Worm (Caenorhabditis elegans) whole organism, L4/young adult: ENCODE measurements around the gene ugt-34.

Source experiments
- W03F9.2 ChIP-seq: fragments of 150-350 bp; optimal IDR thresholded peaks from 2 replicates; lab custom pipeline; 2014; ENCODE audit warnings: missing biosample characterization, missing genetic modification characterization
- him-1 ChIP-seq: sonication (generic microtip); optimal IDR thresholded peaks from 2 replicates; lab custom pipeline; 2016; ENCODE audit warnings: missing genotype, missing genetic modification reagents, missing genetic modification characterization, missing compliant biosample characterization

- TF ChIP-seq W03F9.2 (tag; lab: Kevin White, UChicago) (no peak), him-1 (tag; lab: Kevin White, UChicago) (no peak)
These were observed 41.3 kb downstream of the ugt-34 start, which contains the start of gene H09F14.1 for ce11 chrV:10615496-10615895.
